Worm (Caenorhabditis elegans): ENCODE results near the gene cyp-13A12.

Gene cyp-13A12

ce11 chrIII:13015754-13016317, 8.5 kb upstream of the cyp-13A12 start (continued):
- TF ChIP-seq bed-2 (GFP tag; IDR thresholded peaks at IDR 0.05): no peak
- peak; percentile 37 for TF ChIP-seq athp-1 (tag; optimal IDR thresholded peaks at IDR 0.05)
- TF ChIP-seq ztf-28 (GFP tag; IDR thresholded peaks at IDR 0.05): 0 out of 2 replicates have a peak, but pooled peaks have one; percentile 29
- no peak for TF ChIP-seq pha-4 (tag; optimal IDR thresholded peaks at IDR 0.05)
- no peak for TF ChIP-seq Y53F4B.3 (GFP tag; IDR thresholded peaks at IDR 0.05)
- TF ChIP-seq aptf-2 (GFP tag; conservative IDR thresholded peaks at IDR 0.05): no peak
- no peak for TF ChIP-seq unc-130 (GFP tag; optimal IDR thresholded peaks at IDR 0.05)
- peak; percentile 15 for TF ChIP-seq nhr-80 (tag; optimal IDR thresholded peaks at IDR 0.05)
- peak; percentile 84 for TF ChIP-seq B0261.1 (tag; optimal IDR thresholded peaks at IDR 0.05)
- no peak for TF ChIP-seq hmg-20 (GFP tag; IDR thresholded peaks at IDR 0.05)
- TF ChIP-seq atf-7 (tag; optimal IDR thresholded peaks at IDR 0.05): peak; percentile 1
- TF ChIP-seq snpc-1.1 (tag; optimal IDR thresholded peaks at IDR 0.05; ENCODE audit: insufficient read depth): peak; percentile 6
- peak; percentile 78; the same call in 1 of the 2 replicates for TF ChIP-seq nfyb-1 (GFP tag; IDR thresholded peaks at IDR 0.05)
- TF ChIP-seq C06A6.2 (GFP tag; conservative IDR thresholded peaks at IDR 0.05): peak; percentile 30; the same call in 1 of the 2 replicates
- TF ChIP-seq F57C9.4 (tag; optimal IDR thresholded peaks at IDR 0.05): no peak
- peak; percentile 82 for TF ChIP-seq rpc-1 (optimal IDR thresholded peaks at IDR 0.05)
- peak; percentile 88 for TF ChIP-seq rpc-1 (tag; optimal IDR thresholded peaks at IDR 0.05)
- TF ChIP-seq sdz-38 (tag; optimal IDR thresholded peaks at IDR 0.05): no peak
- no peak for TF ChIP-seq F52B5.7 (tag; optimal IDR thresholded peaks at IDR 0.05)
- no peak for TF ChIP-seq ets-4 (GFP tag; optimal IDR thresholded peaks at IDR 0.05)
- TF ChIP-seq C17E4.6 (GFP tag; IDR thresholded peaks at IDR 0.05): no peak
- no peak for TF ChIP-seq unc-62 (GFP tag; optimal IDR thresholded peaks at IDR 0.05)
- no peak for TF ChIP-seq ZK185.1 (tag; optimal IDR thresholded peaks at IDR 0.05; ENCODE audit: poor library complexity, severe bottlenecking)
- peak; percentile 18 for TF ChIP-seq chd-7 (tag; optimal IDR thresholded peaks at IDR 0.05)
- TF ChIP-seq egrh-3 (GFP tag; IDR thresholded peaks at IDR 0.05): peak; percentile 44; the same call in 1 of the 2 replicates
- TF ChIP-seq mes-4 (tag; optimal IDR thresholded peaks at IDR 0.05): no peak
- TF ChIP-seq nhr-179 (tag; optimal IDR thresholded peaks at IDR 0.05): no peak
- TF ChIP-seq efl-1 (GFP tag; optimal IDR thresholded peaks at IDR 0.05): no peak
- TF ChIP-seq F39B2.1 (GFP tag; IDR thresholded peaks at IDR 0.05): no peak
- no peak for TF ChIP-seq zfh-2 (GFP tag; conservative IDR thresholded peaks at IDR 0.05)
- no peak for TF ChIP-seq F57A8.1 (GFP tag; optimal IDR thresholded peaks at IDR 0.05)
- no peak for TF ChIP-seq ceh-91 (GFP tag; IDR thresholded peaks at IDR 0.05)
- TF ChIP-seq lir-1 (GFP tag; conservative IDR thresholded peaks at IDR 0.05): 0 out of 2 replicates have a peak, but pooled peaks have one; percentile 53
- no peak for TF ChIP-seq B0019.2 (GFP tag; conservative IDR thresholded peaks at IDR 0.05)
- no peak for TF ChIP-seq hlh-12 (tag; optimal IDR thresholded peaks at IDR 0.05)
- peak; percentile 33; the same call in 1 of the 2 replicates for TF ChIP-seq attf-3 (GFP tag; conservative IDR thresholded peaks at IDR 0.05)
- no peak for TF ChIP-seq F49E8.2 (tag; optimal IDR thresholded peaks at IDR 0.05; ENCODE audit: insufficient read depth)
- TF ChIP-seq tlf-1 (GFP tag; optimal IDR thresholded peaks at IDR 0.05): no peak
- no peak for TF ChIP-seq Y56A3A.18 (GFP tag; IDR thresholded peaks at IDR 0.05)
- TF ChIP-seq Y53G8AR.9 (GFP tag; conservative IDR thresholded peaks at IDR 0.05): 0 out of 2 replicates have a peak, but pooled peaks have one; percentile 28
- TF ChIP-seq ekl-4 (GFP tag; IDR thresholded peaks at IDR 0.05): 0 out of 2 replicates have a peak, but pooled peaks have one; percentile 24
- no peak for TF ChIP-seq K12H6.12 (tag; optimal IDR thresholded peaks at IDR 0.05)
- TF ChIP-seq lin-26 (GFP tag; IDR thresholded peaks at IDR 0.05): peak; percentile 93
- TF ChIP-seq let-607 (tag; optimal IDR thresholded peaks at IDR 0.05): peak in 1 of 2 experiments; percentile 48
- TF ChIP-seq cebp-1 (GFP tag; IDR thresholded peaks at IDR 0.05): no peak
- TF ChIP-seq cebp-1 (tag; optimal IDR thresholded peaks at IDR 0.05): peak; percentile 66
- TF ChIP-seq lin-35 (GFP tag; optimal IDR thresholded peaks at IDR 0.05): peak in 1 of 3 experiments; percentile 44
- no peak for TF ChIP-seq ccch-3 (GFP tag; optimal IDR thresholded peaks at IDR 0.05)
